Fruit fly (Drosophila melanogaster): ENCODE measurements around the gene Brd7-9.

Gene Brd7-9

dm6 chr2L:7813357-7813756 lies 30.7 kb downstream of the Brd7-9 start (continued):
- TF ChIP-seq CG4854 (GFP tag; optimal IDR thresholded peaks at IDR 0.05) (peak; percentile 32), insv (GFP tag; optimal IDR thresholded peaks at IDR 0.05) (peak in 1 of 2 experiments; percentile 23), jing (GFP tag; optimal IDR thresholded peaks at IDR 0.05) (no peak), ham (GFP tag; IDR thresholded peaks at IDR 0.05) (no peak), knrl (GFP tag; IDR thresholded peaks at IDR 0.05; ENCODE audit: partially characterized antibody) (no peak), CG4404 (GFP tag; IDR thresholded peaks at IDR 0.05) (no peak), CG14441 (GFP tag; IDR thresholded peaks at IDR 0.05) (no peak), Meics (GFP tag; optimal IDR thresholded peaks at IDR 0.05) (peak; percentile 69), CG16863 (GFP tag; optimal IDR thresholded peaks at IDR 0.05) (no peak), pita (GFP tag; optimal IDR thresholded peaks at IDR 0.05) (no peak), Trl (optimal IDR thresholded peaks at IDR 0.05) (no peak), Trl (GFP tag; optimal IDR thresholded peaks at IDR 0.05) (no peak), CG12659 (GFP tag; optimal IDR thresholded peaks at IDR 0.05) (peak; percentile 35), ewg (GFP tag; optimal IDR thresholded peaks at IDR 0.05) (no peak), dmrt99B (tag; optimal IDR thresholded peaks at IDR 0.05) (peak; percentile 43), HLH54F (GFP tag; optimal IDR thresholded peaks at IDR 0.05) (no peak), schlank (tag; optimal IDR thresholded peaks at IDR 0.05) (peak; percentile 36), CG6791 (GFP tag; IDR thresholded peaks at IDR 0.05; ENCODE audit: partially characterized antibody) (no peak), Dbx (GFP tag; IDR thresholded peaks at IDR 0.05) (peak; percentile 29; the same call in 1 of the 3 replicates), CTCF (GFP tag; optimal IDR thresholded peaks at IDR 0.05) (no peak), abd-A (tag; optimal IDR thresholded peaks at IDR 0.05) (no peak), Elba2 (GFP tag; optimal IDR thresholded peaks at IDR 0.05) (no peak), NFAT (GFP tag; IDR thresholded peaks at IDR 0.05) (peak; percentile 65; the same call in 1 of the 2 replicates), nerfin-1 (tag; optimal IDR thresholded peaks at IDR 0.05) (peak; percentile 45), CG14965 (GFP tag; optimal IDR thresholded peaks at IDR 0.05; ENCODE audit: borderline replicate concordance) (no peak), CG11093 (GFP tag; IDR thresholded peaks at IDR 0.05) (0 out of 3 replicates have a peak, but pooled peaks have one; percentile 30), CG12299 (tag; optimal IDR thresholded peaks at IDR 0.05) (peak; percentile 76), CG18764 (GFP tag; optimal IDR thresholded peaks at IDR 0.05) (peak; percentile 39), CG10543 (GFP tag; optimal IDR thresholded peaks at IDR 0.05) (peak; percentile 86), twi (tag; optimal IDR thresholded peaks at IDR 0.05) (no peak), Nf-YC (tag; optimal IDR thresholded peaks at IDR 0.05) (peak; percentile 19), grau (tag; optimal IDR thresholded peaks at IDR 0.05) (no peak), CG2889 (GFP tag; IDR thresholded peaks at IDR 0.05) (no peak), disco-r (GFP tag; optimal IDR thresholded peaks at IDR 0.05) (no peak), CG31388 (GFP tag; optimal IDR thresholded peaks at IDR 0.05) (no peak), Neu2 (GFP tag; optimal IDR thresholded peaks at IDR 0.05; ENCODE audit: borderline replicate concordance) (no peak), unc-4 (GFP tag; IDR thresholded peaks at IDR 0.05; ENCODE audit: partially characterized antibody) (no peak), tup (GFP tag; optimal IDR thresholded peaks at IDR 0.05) (peak; percentile 61), CG1529 (GFP tag; optimal IDR thresholded peaks at IDR 0.05) (no peak), da (GFP tag; optimal IDR thresholded peaks at IDR 0.05) (no peak), CG15479 (GFP tag; optimal IDR thresholded peaks at IDR 0.05) (no peak), ato (GFP tag; IDR thresholded peaks at IDR 0.05; ENCODE audit: partially characterized antibody) (no peak), gem (tag; optimal IDR thresholded peaks at IDR 0.05) (no peak), Bteb2 (GFP tag; optimal IDR thresholded peaks at IDR 0.05) (peak; percentile 25), CG6654 (GFP tag; optimal IDR thresholded peaks at IDR 0.05) (no peak), mirr (GFP tag; optimal IDR thresholded peaks at IDR 0.05) (peak; percentile 93), CG17359 (tag; optimal IDR thresholded peaks at IDR 0.05) (peak; percentile 60), ttk (GFP tag; IDR thresholded peaks at IDR 0.05) (no peak), CG4617 (GFP tag; optimal IDR thresholded peaks at IDR 0.05; ENCODE audit: borderline replicate concordance) (no peak), CG30403 (GFP tag; optimal IDR thresholded peaks at IDR 0.05) (no peak), CG4360 (GFP tag; IDR thresholded peaks at IDR 0.05) (peak; percentile 32; the same call in 1 of the 2 replicates)
